Worm (Caenorhabditis elegans) whole organism, late embryonic: ENCODE data around the gene kcnl-1.

Experiments
- C08G9.2 ChIP-seq: sonication (generic microtip); optimal IDR thresholded peaks from 2 replicates; lab custom pipeline; 2016; ENCODE audit warnings: mild to moderate bottlenecking, missing genetic modification characterization, moderate library complexity, missing compliant biosample characterization
- K02D7.2 ChIP-seq: sonication (generic microtip); optimal IDR thresholded peaks from 2 replicates; lab custom pipeline; 2017; ENCODE audit warnings: mild to moderate bottlenecking, missing genetic modification characterization, missing compliant biosample characterization
- ahr-1 ChIP-seq: sonication (generic microtip); optimal IDR thresholded peaks from 2 replicates; lab custom pipeline; 2016; ENCODE audit warnings: missing genetic modification characterization, missing compliant biosample characterization
- ceh-14 ChIP-seq: sonication (generic microtip); optimal IDR thresholded peaks from 2 replicates; lab custom pipeline; 2016; ENCODE audit warnings: missing genotype, missing genetic modification characterization, missing compliant biosample characterization
- ceh-18 ChIP-seq: sonication (generic microtip); optimal IDR thresholded peaks from 2 replicates; lab custom pipeline; 2016; ENCODE audit warnings: missing genetic modification characterization, missing compliant biosample characterization
- ceh-19 ChIP-seq: fragments of 200-800 bp; sonication (Bioruptor generic); optimal IDR thresholded peaks from 2 replicates; lab custom pipeline; 2018; ENCODE audit warnings: mild to moderate bottlenecking, missing genetic modification characterization, missing compliant biosample characterization
- ceh-2 ChIP-seq: sonication (generic microtip); optimal IDR thresholded peaks from 2 replicates; lab custom pipeline; 2016; ENCODE audit warnings: missing genotype, missing genetic modification characterization, missing compliant biosample characterization
- ceh-22 ChIP-seq: sonication (generic microtip); optimal IDR thresholded peaks from 2 replicates; lab custom pipeline; 2017; ENCODE audit warnings: missing biosample characterization, missing genetic modification characterization
- ceh-30 ChIP-seq: fragments of 150-350 bp; optimal IDR thresholded peaks from 2 replicates; lab custom pipeline; 2014; ENCODE audit warnings: missing biosample characterization, missing genetic modification characterization
- ceh-31 ChIP-seq: sonication (generic microtip); optimal IDR thresholded peaks from 2 replicates; lab custom pipeline; 2016; ENCODE audit warnings: missing genetic modification characterization, missing compliant biosample characterization
- ceh-48 ChIP-seq: sonication (generic microtip); optimal IDR thresholded peaks from 2 replicates; lab custom pipeline; 2016; ENCODE audit warnings: missing genetic modification characterization, inconsistent platforms, missing compliant biosample characterization
- dve-1 ChIP-seq: sonication (generic microtip); optimal IDR thresholded peaks from 2 replicates; lab custom pipeline; 2017; ENCODE audit warnings: antibody characterized with exemption, mild to moderate bottlenecking, missing genetic modification characterization, missing compliant biosample characterization
- elt-4 ChIP-seq: sonication (generic microtip); optimal IDR thresholded peaks from 2 replicates; lab custom pipeline; 2016; ENCODE audit warnings: missing genetic modification characterization, missing compliant biosample characterization
- fkh-10 ChIP-seq: fragments of 150-350 bp; optimal IDR thresholded peaks from 2 replicates; lab custom pipeline; 2014; ENCODE audit warnings: missing biosample characterization, missing genetic modification reagents, missing genetic modification characterization
- fkh-6 ChIP-seq: sonication (generic microtip); optimal IDR thresholded peaks from 2 replicates; lab custom pipeline; 2016; ENCODE audit warnings: missing genetic modification characterization, missing compliant biosample characterization
- hlh-15 ChIP-seq: sonication (generic microtip); optimal IDR thresholded peaks from 2 replicates; lab custom pipeline; 2016; ENCODE audit warnings: missing genetic modification characterization, missing compliant biosample characterization
- madf-2 ChIP-seq: sonication (generic microtip); optimal IDR thresholded peaks from 2 replicates; lab custom pipeline; 2017; ENCODE audit warnings: missing genetic modification characterization, missing compliant biosample characterization
- mec-3 ChIP-seq: sonication (generic microtip); optimal IDR thresholded peaks from 2 replicates; lab custom pipeline; 2016; ENCODE audit warnings: borderline replicate concordance, missing genetic modification characterization, missing compliant biosample characterization
- nfya-1 ChIP-seq: sonication (generic microtip); optimal IDR thresholded peaks from 2 replicates; lab custom pipeline; 2017; ENCODE audit warnings: missing genetic modification characterization, mild to moderate bottlenecking, missing compliant biosample characterization, antibody characterized with exemption, moderate library complexity
- nhr-11 ChIP-seq: fragments of 150-350 bp; optimal IDR thresholded peaks from 2 replicates; lab custom pipeline; 2014; ENCODE audit warnings: missing biosample characterization, missing genetic modification characterization
- npax-4 ChIP-seq: sonication (generic microtip); optimal IDR thresholded peaks from 2 replicates; lab custom pipeline; 2016; ENCODE audit warnings: missing genetic modification characterization, missing compliant biosample characterization
- pag-3 ChIP-seq: sonication (generic microtip); optimal IDR thresholded peaks from 2 replicates; lab custom pipeline; 2016; ENCODE audit warnings: missing compliant biosample characterization, missing genetic modification characterization, borderline replicate concordance
- pat-9 ChIP-seq: fragments of 200-800 bp; sonication (Bioruptor generic); optimal IDR thresholded peaks from 2 replicates; lab custom pipeline; 2018; ENCODE audit warnings: mild to moderate bottlenecking, missing genetic modification characterization, moderate library complexity, missing compliant biosample characterization
- pax-1 ChIP-seq: fragments of 150-350 bp; optimal IDR thresholded peaks from 2 replicates; lab custom pipeline; 2014; ENCODE audit warnings: missing biosample characterization, missing genetic modification characterization
- pqm-1 ChIP-seq: sonication (generic microtip); optimal IDR thresholded peaks from 2 replicates; lab custom pipeline; 2016; ENCODE audit warnings: missing genetic modification characterization, missing compliant biosample characterization
- pros-1 ChIP-seq: fragments of 150-350 bp; optimal IDR thresholded peaks from 2 replicates; lab custom pipeline; 2014; ENCODE audit warnings: missing biosample characterization, missing genetic modification reagents, missing genetic modification characterization
- rnt-1 ChIP-seq: sonication (generic microtip); optimal IDR thresholded peaks from 2 replicates; lab custom pipeline; 2016; ENCODE audit warnings: missing genetic modification characterization, missing compliant biosample characterization
- sox-4 ChIP-seq: sonication (generic microtip); optimal IDR thresholded peaks from 2 replicates; lab custom pipeline; 2017; ENCODE audit warnings: mild to moderate bottlenecking, missing genetic modification characterization, inconsistent platforms, missing compliant biosample characterization
- unc-42 ChIP-seq: sonication (generic microtip); optimal IDR thresholded peaks from 2 replicates; lab custom pipeline; 2016; ENCODE audit warnings: missing genotype, missing genetic modification characterization, missing compliant biosample characterization
- unc-55 ChIP-seq: sonication (generic microtip); optimal IDR thresholded peaks from 2 replicates; lab custom pipeline; 2017; ENCODE audit warnings: missing biosample characterization, missing genetic modification reagents, missing genetic modification characterization
- unc-86 ChIP-seq: sonication (generic microtip); optimal IDR thresholded peaks from 2 replicates; lab custom pipeline; 2016; ENCODE audit warnings: missing genetic modification characterization, missing compliant biosample characterization
- zip-5 ChIP-seq: sonication (generic microtip); optimal IDR thresholded peaks from 2 replicates; lab custom pipeline; 2016; ENCODE audit warnings: missing genetic modification characterization, missing compliant biosample characterization
- ztf-16 ChIP-seq: sonication (generic microtip); optimal IDR thresholded peaks from 2 replicates; lab custom pipeline; 2017; ENCODE audit warnings: missing genetic modification characterization, missing compliant biosample characterization

Gene kcnl-1

ce11 chrV:19546100-19546499 is 19.1 kb upstream of the kcnl-1 start, which contains the start of gene Y43F8B.1:
Gene Y43F8B.1, minus strand, starts transcription at chrV:19546200.
- TF ChIP-seq ahr-1 (no peak), ceh-48 (tag; lab: Kevin White, UChicago) (no peak), pros-1 (tag; lab: Kevin White, UChicago) (no peak), zip-5 (tag; lab: Kevin White, UChicago) (no peak), rnt-1 (no peak), fkh-6 (no peak), madf-2 (tag; lab: Kevin White, UChicago) (no peak), pax-1 (tag; lab: Kevin White, UChicago) (no peak), ceh-22 (no peak), ceh-31 (tag; lab: Kevin White, UChicago) (no peak), ceh-14 (tag; lab: Kevin White, UChicago) (no peak)

ce11 chrV:19546673-19547072 is 18.5 kb upstream of the kcnl-1 start:
- peak; percentile 37 for TF ChIP-seq ceh-18 (tag; lab: Kevin White, UChicago)
- TF ChIP-seq sox-4 (tag; lab: Kevin White, UChicago) = no peak
- no peak for TF ChIP-seq zip-5 (tag; lab: Kevin White, UChicago)
- TF ChIP-seq pat-9 = no peak
- no peak for TF ChIP-seq C08G9.2 (tag; lab: Kevin White, UChicago)
- TF ChIP-seq, all 69 proteins: peak for 1

- TF ChIP-seq pat-9 = no peak
- no peak for TF ChIP-seq unc-86 (tag; lab: Kevin White, UChicago)
- no peak for TF ChIP-seq ahr-1
Observed at ce11 chrV:19549689-19550088, 15.5 kb upstream of the kcnl-1 start, which contains the start of gene Y43F8B.20. Gene Y43F8B.20, minus strand, starts transcription at chrV:19549789.

- TF ChIP-seq unc-55 = no peak
- no peak for TF ChIP-seq K02D7.2 (tag; lab: Kevin White, UChicago)
- no peak for TF ChIP-seq ztf-16 (tag; lab: Kevin White, UChicago)
- no peak for TF ChIP-seq mec-3 (tag; lab: Kevin White, UChicago)
- TF ChIP-seq pqm-1 (tag; lab: Kevin White, UChicago) = no peak
- peak; percentile 91 for TF ChIP-seq ceh-30 (tag; lab: Kevin White, UChicago)
- TF ChIP-seq unc-42 = no peak
- no peak for TF ChIP-seq npax-4 (tag; lab: Kevin White, UChicago)
Observed at ce11 chrV:19550294-19550693, 14.9 kb upstream of the kcnl-1 start.

- TF ChIP-seq unc-86 (tag; lab: Kevin White, UChicago) (no peak), hlh-15 (no peak), elt-4 (peak; percentile 28), pag-3 (tag; lab: Kevin White, UChicago) (peak; percentile 45)
- TF ChIP-seq, all 69 proteins: peak for 2
Observed at ce11 chrV:19555350-19555749, 9.8 kb upstream of the kcnl-1 start.

- TF ChIP-seq ceh-30 (tag; lab: Kevin White, UChicago) (no peak), nfya-1 (no peak), nhr-11 (tag; lab: Kevin White, UChicago) (no peak), dve-1 (no peak), fkh-6 (no peak), ceh-19 (no peak)
- TF ChIP-seq, all 69 proteins: peak for 0
Observed at ce11 chrV:19555869-19556268, 9.3 kb upstream of the kcnl-1 start, which contains the start of gene oac-1. Gene oac-1, minus strand, starts transcription at chrV:19555969.

- TF ChIP-seq nhr-11 (tag; lab: Kevin White, UChicago) (no peak), ceh-2 (tag; lab: Kevin White, UChicago) (no peak), pqm-1 (tag; lab: Kevin White, UChicago) (no peak), ceh-19 (no peak), fkh-10 (no peak)
- TF ChIP-seq, all 69 proteins: peak for 0
Observed at ce11 chrV:19570102-19570501, 4.9 kb downstream of the kcnl-1 start.
